Fruit fly (Drosophila melanogaster): ENCODE data around the gene Pop5.

dm6 chr3L:17009715-17010491 lies 34.9 kb downstream of the Pop5 start:
- TF ChIP-seq CTCF (optimal IDR thresholded peaks at IDR 0.05) = no peak
- no peak for TF ChIP-seq CG8478 (optimal IDR thresholded peaks at IDR 0.05)

Measured in S2 (cell line).